Worm (Caenorhabditis elegans) whole organism, young adult: ENCODE data around the gene F13D2.1.

Experiments
- B0019.2 ChIP-seq: fragments of 200-800 bp; sonication (Bioruptor generic); conservative IDR thresholded peaks from 2 replicates; pipeline ENCODE4 v1.3.6; 2022; ENCODE audit warnings: missing genetic modification reagents, missing genetic modification characterization, missing compliant biosample characterization
- F49E8.2 ChIP-seq: sonication (generic microtip); optimal IDR thresholded peaks from 3 replicates; lab custom pipeline; 2017; ENCODE audit warnings: missing genetic modification characterization, mild to moderate bottlenecking, missing compliant biosample characterization, antibody characterized with exemption, moderate library complexity; ENCODE audit not compliant: insufficient read depth
- F57A8.1 ChIP-seq: fragments of 200-800 bp; sonication (Bioruptor generic); optimal IDR thresholded peaks from 2 replicates; lab custom pipeline; 2018; ENCODE audit warnings: mild to moderate bottlenecking, missing genetic modification characterization, moderate library complexity, missing compliant biosample characterization
- Y53G8AR.9 ChIP-seq: fragments of 200-800 bp; sonication (Bioruptor generic); conservative IDR thresholded peaks from 2 replicates; pipeline ENCODE4 v1.3.6; 2022; ENCODE audit warnings: missing genetic modification reagents, missing genetic modification characterization, missing compliant biosample characterization
- ama-1 ChIP-seq, 3 experiments: fragments of 150-350 bp in 1 of 3; sonication (generic microtip) in 2 of 3; optimal IDR thresholded peaks; 2 replicates each; lab custom pipeline; 2014 to 2018; ENCODE audit warnings: missing biosample characterization in 2 of 3, missing genetic modification characterization in 2 of 3, missing genetic modification reagents in 2 of 3
- aptf-2 ChIP-seq: fragments of 200-800 bp; sonication (Bioruptor generic); conservative IDR thresholded peaks from 2 replicates; pipeline ENCODE4 v1.3.6; 2022; ENCODE audit warnings: missing genetic modification reagents, missing genetic modification characterization, missing compliant biosample characterization
- attf-3 ChIP-seq: fragments of 200-800 bp; sonication (Bioruptor generic); conservative IDR thresholded peaks from 2 replicates; pipeline ENCODE4 v1.3.6; 2022; ENCODE audit warnings: missing genetic modification reagents, missing genetic modification characterization, missing compliant biosample characterization
- attf-5 ChIP-seq: fragments of 200-800 bp; sonication (Bioruptor generic); optimal IDR thresholded peaks from 2 replicates; lab custom pipeline; 2018; ENCODE audit warnings: mild to moderate bottlenecking, missing genetic modification characterization, missing compliant biosample characterization
- dpff-1 ChIP-seq: sonication (generic microtip); optimal IDR thresholded peaks from 2 replicates; lab custom pipeline; 2017; ENCODE audit warnings: mild to moderate bottlenecking, missing genetic modification characterization, missing compliant biosample characterization
- efl-1 ChIP-seq: fragments of 150-350 bp; optimal IDR thresholded peaks from 2 replicates; lab custom pipeline; 2014; ENCODE audit warnings: missing biosample characterization, missing genetic modification reagents, missing genetic modification characterization
- egl-44 ChIP-seq: fragments of 200-800 bp; sonication (Bioruptor generic); IDR thresholded peaks from 2 replicates; pipeline ENCODE4 v1.3.6; 2022; ENCODE audit warnings: missing genetic modification reagents, missing genetic modification characterization, missing compliant biosample characterization
- egrh-3 ChIP-seq: fragments of 200-800 bp; sonication (Bioruptor generic); IDR thresholded peaks from 2 replicates; pipeline ENCODE4 v1.3.6; 2022; ENCODE audit warnings: missing genetic modification reagents, missing genetic modification characterization, missing compliant biosample characterization
- ets-4 ChIP-seq: fragments of 200-800 bp; sonication (Bioruptor generic); optimal IDR thresholded peaks from 2 replicates; lab custom pipeline; 2018; ENCODE audit warnings: mild to moderate bottlenecking, missing genetic modification characterization, missing compliant biosample characterization
- fkh-3 ChIP-seq: sonication (generic microtip); optimal IDR thresholded peaks from 2 replicates; lab custom pipeline; 2016; ENCODE audit warnings: mild to moderate bottlenecking, missing genetic modification characterization, missing compliant biosample characterization
- lin-26 ChIP-seq: fragments of 200-800 bp; sonication (Bioruptor generic); IDR thresholded peaks from 2 replicates; pipeline ENCODE4 v1.3.6; 2022; ENCODE audit warnings: missing genetic modification reagents, missing genetic modification characterization, missing compliant biosample characterization
- lin-35 ChIP-seq, 3 experiments: fragments of 150-350 bp in 2 of 3; sonication (generic microtip) in 1 of 3; optimal IDR thresholded peaks; 2 replicates each; lab custom pipeline; 2014 to 2018; ENCODE audit warnings: missing biosample characterization in 3 of 3, missing genetic modification characterization in 3 of 3, missing genetic modification reagents in 3 of 3
- pha-4 ChIP-seq: fragments of 150-350 bp; sonication (generic microtip); optimal IDR thresholded peaks from 2 replicates; lab custom pipeline; 2014; ENCODE audit warnings: missing biosample characterization, missing genetic modification reagents, missing genetic modification characterization
- repo-1 ChIP-seq: sonication (generic microtip); optimal IDR thresholded peaks from 2 replicates; lab custom pipeline; 2017; ENCODE audit warnings: mild to moderate bottlenecking, missing genetic modification characterization, missing compliant biosample characterization
- tbx-9 ChIP-seq: sonication (generic microtip); optimal IDR thresholded peaks from 2 replicates; lab custom pipeline; 2016; ENCODE audit warnings: borderline replicate concordance, missing genetic modification characterization, inconsistent platforms, missing compliant biosample characterization
- zfh-2 ChIP-seq: fragments of 200-800 bp; sonication (Bioruptor generic); conservative IDR thresholded peaks from 2 replicates; pipeline ENCODE4 v1.3.6; 2022; ENCODE audit warnings: missing genetic modification reagents, missing genetic modification characterization, missing compliant biosample characterization
- ztf-22 ChIP-seq: fragments of 200-800 bp; sonication (Bioruptor generic); optimal IDR thresholded peaks from 2 replicates; lab custom pipeline; 2018; ENCODE audit warnings: mild to moderate bottlenecking, missing genetic modification characterization, moderate library complexity, missing compliant biosample characterization
- ztf-28 ChIP-seq: fragments of 200-800 bp; sonication (Bioruptor generic); IDR thresholded peaks from 2 replicates; pipeline ENCODE4 v1.3.6; 2022; ENCODE audit warnings: missing genetic modification reagents, missing genetic modification characterization, missing compliant biosample characterization

The F13D2.1 gene

ce11 chrX:11123998-11124397 is 65.4 kb downstream of the F13D2.1 start:
- TF ChIP-seq lin-35 (GFP tag; optimal IDR thresholded peaks at IDR 0.05; lab: Kevin White, UChicago) (no peak), attf-5 (GFP tag; lab: Kevin White, UChicago) (no peak), F49E8.2 (tag; lab: Kevin White, UChicago) (no peak), lin-26 (GFP tag; lab: Robert Waterston, UW) (no peak), dpff-1 (tag; lab: Kevin White, UChicago) (no peak), B0019.2 (GFP tag; lab: Robert Waterston, UW) (no peak), egrh-3 (GFP tag; lab: Robert Waterston, UW) (no peak), Y53G8AR.9 (GFP tag; lab: Robert Waterston, UW) (no peak), ztf-22 (GFP tag; lab: Kevin White, UChicago) (no peak)
- TF ChIP-seq, all 124 proteins: peak for 0

ce11 chrX:11122412-11122811 is 67.0 kb downstream of the F13D2.1 start:
- no peak for TF ChIP-seq attf-5 (GFP tag; lab: Kevin White, UChicago)
- TF ChIP-seq ets-4 (GFP tag; lab: Kevin White, UChicago), result no peak

- TF ChIP-seq repo-1 (tag; lab: Kevin White, UChicago) (no peak), attf-3 (GFP tag; lab: Robert Waterston, UW) (peak; percentile 70), F57A8.1 (GFP tag; lab: Kevin White, UChicago) (no peak), aptf-2 (GFP tag; lab: Robert Waterston, UW) (no peak)
- TF ChIP-seq, all 124 proteins: peak for 1
Observed at ce11 chrX:11120808-11121207, 68.6 kb downstream of the F13D2.1 start, which contains the start of gene R08B4.3. TSS of gene R08B4.3 (minus strand) at chrX:11121005.

- TF ChIP-seq attf-3 (GFP tag; lab: Robert Waterston, UW) (no peak), efl-1 (no peak), ztf-28 (GFP tag; lab: Robert Waterston, UW) (no peak), ama-1 (optimal IDR thresholded peaks at IDR 0.05; lab: Kevin White, UChicago) (no peak), ama-1 (GFP tag; optimal IDR thresholded peaks at IDR 0.05; lab: Kevin White, UChicago) (no peak), tbx-9 (tag; lab: Kevin White, UChicago) (no peak), egl-44 (GFP tag; lab: Robert Waterston, UW) (no peak)
Observed at ce11 chrX:11116723-11117122, 72.7 kb downstream of the F13D2.1 start, which contains the start of gene nlp-66. TSS of gene nlp-66 (minus strand) at chrX:11116823.

ce11 chrX:11114420-11114819 is 75.0 kb downstream of the F13D2.1 start:
- TF ChIP-seq zfh-2 (GFP tag; lab: Robert Waterston, UW) (peak; percentile 90), fkh-3 (tag; lab: Kevin White, UChicago) (peak; percentile 20), pha-4 (tag; lab: Kevin White, UChicago) (no peak), egrh-3 (GFP tag; lab: Robert Waterston, UW) (peak; percentile 95)
